Fruit fly (Drosophila melanogaster) whole organism, embryonic: ENCODE data around the gene spn-E.

Source experiments
- Atf3 ChIP-seq: fragments of 200-800 bp; sonication (Bioruptor generic); optimal IDR thresholded peaks from 3 replicates; lab custom pipeline; 2016; ENCODE audit warnings: missing biosample characterization, missing genetic modification characterization
- B-H1 ChIP-seq: fragments of 200-800 bp; sonication (Bioruptor generic); IDR thresholded peaks from 3 replicates; pipeline ENCODE4 v1.3.6; 2022; ENCODE audit warnings: missing biosample characterization, missing genetic modification characterization
- Bdp1 ChIP-seq: fragments of 200-800 bp; sonication (Bioruptor generic); optimal IDR thresholded peaks from 3 replicates; lab custom pipeline; 2016; ENCODE audit warnings: missing biosample characterization, missing genetic modification characterization
- CG10979 ChIP-seq: fragments of 200-800 bp; sonication (Bioruptor generic); optimal IDR thresholded peaks from 2 replicates; lab custom pipeline; 2018; ENCODE audit warnings: missing biosample characterization, mild to moderate bottlenecking, missing genetic modification characterization, moderate library complexity
- CG14050 ChIP-seq: fragments of 200-800 bp; sonication (Bioruptor generic); IDR thresholded peaks from 3 replicates; pipeline ENCODE4 v1.3.6; 2022; ENCODE audit warnings: missing biosample characterization, missing genetic modification characterization
- CG15514 ChIP-seq: fragments of 200-800 bp; sonication (Bioruptor generic); optimal IDR thresholded peaks from 3 replicates; lab custom pipeline; 2017; ENCODE audit warnings: missing biosample characterization, missing genetic modification characterization, mild to moderate bottlenecking, moderate library complexity, missing genetic modification reagents
- CG15601 ChIP-seq: fragments of 200-800 bp; sonication (Bioruptor generic); optimal IDR thresholded peaks from 3 replicates; lab custom pipeline; 2019; ENCODE audit warnings: missing biosample characterization, mild to moderate bottlenecking, missing genetic modification characterization, moderate library complexity
- CG18262 ChIP-seq: fragments of 200-800 bp; optimal IDR thresholded peaks from 3 replicates; lab custom pipeline; 2019; ENCODE audit warnings: missing biosample characterization, mild to moderate bottlenecking, missing genetic modification characterization, moderate library complexity
- CG2678 ChIP-seq: fragments of 200-800 bp; sonication (Bioruptor generic); optimal IDR thresholded peaks from 3 replicates; lab custom pipeline; 2019; ENCODE audit warnings: missing biosample characterization, mild to moderate bottlenecking, missing genetic modification characterization, moderate library complexity
- CG30020 ChIP-seq: fragments of 200-800 bp; optimal IDR thresholded peaks from 2 replicates; lab custom pipeline; 2019; ENCODE audit warnings: missing biosample characterization, mild to moderate bottlenecking, missing genetic modification characterization, moderate library complexity
- CG32532 ChIP-seq: fragments of 200-800 bp; sonication (Bioruptor generic); IDR thresholded peaks from 2 replicates; pipeline ENCODE4 v1.3.6; 2022; ENCODE audit warnings: missing biosample characterization, missing genetic modification characterization
- CG33213 ChIP-seq: fragments of 200-800 bp; sonication (Bioruptor generic); optimal IDR thresholded peaks from 3 replicates; lab custom pipeline; 2016; ENCODE audit warnings: missing biosample characterization, missing genetic modification characterization
- CG5180 ChIP-seq: fragments of 200-800 bp; sonication (Bioruptor generic); optimal IDR thresholded peaks from 3 replicates; lab custom pipeline; 2017; ENCODE audit warnings: missing biosample characterization, missing genetic modification characterization, mild to moderate bottlenecking, moderate library complexity, missing genetic modification reagents
- CG5245 ChIP-seq: fragments of 200-800 bp; sonication (Bioruptor generic); optimal IDR thresholded peaks from 3 replicates; lab custom pipeline; 2016; ENCODE audit warnings: missing biosample characterization, missing genetic modification characterization
- CG6854 ChIP-seq: fragments of 200-800 bp; sonication (Bioruptor generic); optimal IDR thresholded peaks from 3 replicates; lab custom pipeline; 2017; ENCODE audit warnings: missing biosample characterization, mild to moderate bottlenecking, missing genetic modification characterization
- CG9797 ChIP-seq: fragments of 200-800 bp; sonication (Bioruptor generic); optimal IDR thresholded peaks from 3 replicates; lab custom pipeline; 2018; ENCODE audit warnings: missing biosample characterization, mild to moderate bottlenecking, missing genetic modification characterization
- D19A ChIP-seq: fragments of 200-800 bp; optimal IDR thresholded peaks from 3 replicates; lab custom pipeline; 2019; ENCODE audit warnings: missing biosample characterization, mild to moderate bottlenecking, missing genetic modification characterization, moderate library complexity
- Dek ChIP-seq: fragments of 200-800 bp; sonication (Bioruptor generic); optimal IDR thresholded peaks from 3 replicates; lab custom pipeline; 2019; ENCODE audit warnings: missing biosample characterization, mild to moderate bottlenecking, missing genetic modification characterization, moderate library complexity
- Dp ChIP-seq: fragments of 200-800 bp; sonication (Bioruptor generic); optimal IDR thresholded peaks from 2 replicates; lab custom pipeline; 2018; ENCODE audit warnings: missing biosample characterization, mild to moderate bottlenecking, missing genetic modification characterization, moderate library complexity
- E2f2 ChIP-seq: fragments of 200-800 bp; sonication (Bioruptor generic); IDR thresholded peaks from 2 replicates; pipeline ENCODE4 v1.3.6; 2022; ENCODE audit warnings: missing biosample characterization, missing genetic modification characterization
- Gug ChIP-seq: fragments of 200-800 bp; sonication (Bioruptor generic); IDR thresholded peaks from 4 replicates; pipeline ENCODE4 v1.3.6; 2022; ENCODE audit warnings: missing biosample characterization, missing genetic modification characterization
- Lim3 ChIP-seq: fragments of 200-800 bp; sonication (Bioruptor generic); IDR thresholded peaks from 2 replicates; pipeline ENCODE4 v1.3.6; 2022; ENCODE audit warnings: missing biosample characterization, missing genetic modification characterization
- MBD-R2 ChIP-seq: fragments of 200-800 bp; sonication (Bioruptor generic); IDR thresholded peaks from 2 replicates; pipeline ENCODE4 v1.3.6; 2022; ENCODE audit warnings: missing biosample characterization, missing genetic modification characterization
- PHDP ChIP-seq: fragments of 200-800 bp; sonication (Bioruptor generic); optimal IDR thresholded peaks from 3 replicates; lab custom pipeline; 2018; ENCODE audit warnings: missing biosample characterization, mild to moderate bottlenecking, missing genetic modification characterization, moderate library complexity
- Side ChIP-seq: fragments of 200-800 bp; sonication (Bioruptor generic); optimal IDR thresholded peaks from 2 replicates; lab custom pipeline; 2016; ENCODE audit warnings: missing biosample characterization, missing genetic modification characterization
- aop ChIP-seq: fragments of 200-800 bp; sonication (Bioruptor generic); IDR thresholded peaks from 2 replicates; pipeline ENCODE4 v1.3.6; 2022; ENCODE audit warnings: missing biosample characterization, missing genetic modification characterization
- ap ChIP-seq: fragments of 200-800 bp; sonication (Bioruptor generic); IDR thresholded peaks from 2 replicates; pipeline ENCODE4 v1.3.6; 2022; ENCODE audit warnings: missing biosample characterization, missing genetic modification characterization
- crc ChIP-seq: fragments of 200-800 bp; sonication (Bioruptor generic); optimal IDR thresholded peaks from 2 replicates; lab custom pipeline; 2016; ENCODE audit warnings: missing biosample characterization, missing genetic modification characterization
- da ChIP-seq: fragments of 200-800 bp; sonication (Bioruptor generic); optimal IDR thresholded peaks from 2 replicates; lab custom pipeline; 2016; ENCODE audit warnings: missing biosample characterization, missing genetic modification characterization
- dati ChIP-seq: fragments of 200-800 bp; sonication (Bioruptor generic); IDR thresholded peaks from 2 replicates; pipeline ENCODE4 v1.3.6; 2022; ENCODE audit warnings: missing biosample characterization, missing genetic modification characterization
- dimm ChIP-seq: fragments of 200-800 bp; sonication (Bioruptor generic); IDR thresholded peaks from 2 replicates; pipeline ENCODE4 v1.3.6; 2022; ENCODE audit warnings: missing biosample characterization, missing genetic modification characterization
- grau ChIP-seq: fragments of 200-800 bp; optimal IDR thresholded peaks from 3 replicates; lab custom pipeline; 2019; ENCODE audit warnings: missing biosample characterization, mild to moderate bottlenecking, missing genetic modification characterization, moderate library complexity
- her ChIP-seq: fragments of 200-800 bp; sonication (Bioruptor generic); optimal IDR thresholded peaks from 2 replicates; lab custom pipeline; 2016; ENCODE audit warnings: missing biosample characterization, missing genetic modification characterization
- lov ChIP-seq, 2 experiments: fragments of 200-800 bp in 1 of 2; fragments of >200 bp in 1 of 2; sonication (Bioruptor generic) in 1 of 2; IDR thresholded peaks in 1 of 2; optimal IDR thresholded peaks in 1 of 2; 2 replicates in 1 of 2; 3 replicates in 1 of 2; pipeline versions ENCODE4 v1.3.6 to Lab custom; 2017 to 2022; ENCODE audit warnings: missing biosample characterization in 1 of 2, missing genetic modification characterization in 1 of 2
- maf-S ChIP-seq: fragments of 200-800 bp; sonication (Bioruptor generic); optimal IDR thresholded peaks from 2 replicates; lab custom pipeline; 2016; ENCODE audit warnings: missing biosample characterization, missing genetic modification characterization
- pb ChIP-seq: fragments of 200-800 bp; sonication (Bioruptor generic); optimal IDR thresholded peaks from 3 replicates; lab custom pipeline; 2016; ENCODE audit warnings: missing biosample characterization, missing genetic modification characterization
- pfk ChIP-seq: fragments of 200-800 bp; sonication (Bioruptor generic); optimal IDR thresholded peaks from 2 replicates; lab custom pipeline; 2018; ENCODE audit warnings: missing biosample characterization, mild to moderate bottlenecking, missing genetic modification characterization, moderate library complexity
- pnt ChIP-seq: fragments of 200-800 bp; sonication (Bioruptor generic); optimal IDR thresholded peaks from 3 replicates; lab custom pipeline; 2016; ENCODE audit warnings: missing biosample characterization, missing genetic modification characterization
- pzg ChIP-seq: fragments of 200-800 bp; sonication (Bioruptor generic); optimal IDR thresholded peaks from 3 replicates; lab custom pipeline; 2018; ENCODE audit warnings: missing biosample characterization, mild to moderate bottlenecking, missing genetic modification characterization, moderate library complexity
- repo ChIP-seq: fragments of 200-800 bp; sonication (Bioruptor generic); optimal IDR thresholded peaks from 2 replicates; lab custom pipeline; 2016; ENCODE audit warnings: missing biosample characterization, missing genetic modification characterization
- rib ChIP-seq: fragments of 200-800 bp; sonication (Bioruptor generic); IDR thresholded peaks from 2 replicates; pipeline ENCODE4 v1.3.6; 2022; ENCODE audit warnings: missing biosample characterization, missing genetic modification characterization
- run ChIP-seq: fragments of 200-800 bp; sonication (Bioruptor generic); optimal IDR thresholded peaks from 3 replicates; lab custom pipeline; 2018; ENCODE audit warnings: missing biosample characterization, mild to moderate bottlenecking, missing genetic modification characterization
- schlank ChIP-seq: fragments of 200-800 bp; sonication (Bioruptor generic); optimal IDR thresholded peaks from 2 replicates; lab custom pipeline; 2018; ENCODE audit warnings: missing biosample characterization, mild to moderate bottlenecking, missing genetic modification characterization
- sisA ChIP-seq: fragments of 200-800 bp; sonication (Bioruptor generic); IDR thresholded peaks from 2 replicates; pipeline ENCODE4 v1.3.6; 2022; ENCODE audit warnings: missing biosample characterization, missing genetic modification characterization
- stc ChIP-seq: fragments of 200-800 bp; sonication (Bioruptor generic); IDR thresholded peaks from 2 replicates; pipeline ENCODE4 v1.3.6; 2022; ENCODE audit warnings: missing biosample characterization, missing genetic modification characterization
- sug ChIP-seq: fragments of 200-800 bp; optimal IDR thresholded peaks from 2 replicates; lab custom pipeline; 2019; ENCODE audit warnings: missing biosample characterization, mild to moderate bottlenecking, missing genetic modification characterization, moderate library complexity
- tll ChIP-seq, 2 experiments: fragments of 200-800 bp in 1 of 2; fragments of >200 bp in 1 of 2; sonication (Bioruptor generic) in 1 of 2; optimal IDR thresholded peaks; 2 replicates each; lab custom pipeline; 2017 to 2019; ENCODE audit warnings: missing biosample characterization in 2 of 2, missing genetic modification characterization in 2 of 2, mild to moderate bottlenecking in 1 of 2, moderate library complexity in 1 of 2
- toy ChIP-seq: fragments of 200-800 bp; sonication (Bioruptor generic); IDR thresholded peaks from 2 replicates; pipeline ENCODE4 v1.3.6; 2022; ENCODE audit warnings: missing biosample characterization, missing genetic modification characterization
- unpg ChIP-seq: fragments of 200-800 bp; sonication (Bioruptor generic); optimal IDR thresholded peaks from 3 replicates; lab custom pipeline; 2018; ENCODE audit warnings: missing biosample characterization, mild to moderate bottlenecking, missing genetic modification characterization, moderate library complexity
- wdn ChIP-seq: fragments of 200-800 bp; sonication (Bioruptor generic); IDR thresholded peaks from 2 replicates; pipeline ENCODE4 v1.3.6; 2022; ENCODE audit warnings: missing biosample characterization, missing genetic modification characterization
- wor ChIP-seq: fragments of 200-800 bp; sonication (Bioruptor generic); IDR thresholded peaks from 2 replicates; pipeline ENCODE4 v1.3.6; 2022; ENCODE audit warnings: missing biosample characterization, missing genetic modification characterization
- zen ChIP-seq: fragments of 200-800 bp; sonication (Bioruptor generic); optimal IDR thresholded peaks from 3 replicates; lab custom pipeline; 2018; ENCODE audit warnings: missing biosample characterization, mild to moderate bottlenecking, missing genetic modification characterization, moderate library complexity

The spn-E gene

dm6 chr3R:15816276-15816675, 20.9 kb upstream of the spn-E start (continued):
- no peak for TF ChIP-seq Atf3 (GFP tag; lab: Kevin White, UChicago)
- no peak for TF ChIP-seq CG2678 (tag; lab: Kevin White, UChicago)
- no peak for TF ChIP-seq aop (GFP tag; lab: Robert Waterston, UW)
- TF ChIP-seq Lim3 (GFP tag; lab: Robert Waterston, UW): no peak
- TF ChIP-seq PHDP (tag; lab: Kevin White, UChicago): no peak
- no peak for TF ChIP-seq Dek
- TF ChIP-seq CG6854 (GFP tag; lab: Kevin White, UChicago): no peak
- TF ChIP-seq E2f2: no peak
- TF ChIP-seq run (tag; lab: Kevin White, UChicago): no peak
- TF ChIP-seq sisA (GFP tag; lab: Robert Waterston, UW): peak; percentile 60
- no peak for TF ChIP-seq maf-S (GFP tag; lab: Kevin White, UChicago)
- TF ChIP-seq unpg (GFP tag; lab: Kevin White, UChicago): no peak
- TF ChIP-seq Bdp1 (GFP tag; lab: Kevin White, UChicago): no peak
- TF ChIP-seq dimm (GFP tag; lab: Robert Waterston, UW): no peak
- no peak for TF ChIP-seq repo (GFP tag; lab: Kevin White, UChicago)
- no peak for TF ChIP-seq pb
- TF ChIP-seq dati: no peak
- no peak for TF ChIP-seq Dp (GFP tag; lab: Kevin White, UChicago)
- TF ChIP-seq CG33213 (GFP tag; lab: Kevin White, UChicago): no peak
- no peak for TF ChIP-seq CG9797 (GFP tag; lab: Kevin White, UChicago)
- no peak for TF ChIP-seq sug
- peak; percentile 19; the same call in 1 of the 4 replicates for TF ChIP-seq Gug (GFP tag; lab: Robert Waterston, UW)
- TF ChIP-seq grau (tag; lab: Kevin White, UChicago): no peak
- no peak for TF ChIP-seq tll (GFP tag; optimal IDR thresholded peaks at IDR 0.05; lab: Kevin White, UChicago)
- no peak for TF ChIP-seq crc
- no peak for TF ChIP-seq CG30020 (tag; lab: Kevin White, UChicago)
- TF ChIP-seq pnt: peak; percentile 29
- peak; percentile 1 for TF ChIP-seq CG10979 (tag; lab: Kevin White, UChicago)
- 0 out of 2 replicates have a peak, but pooled peaks have one; percentile 5 for TF ChIP-seq wdn (GFP tag; lab: Robert Waterston, UW)
- no peak for TF ChIP-seq toy
- no peak for TF ChIP-seq CG5180 (GFP tag; lab: Kevin White, UChicago)
- TF ChIP-seq lov (optimal IDR thresholded peaks at IDR 0.05; lab: Kevin White, UChicago): no peak
- TF ChIP-seq lov (GFP tag; IDR thresholded peaks at IDR 0.05; lab: Robert Waterston, UW): no peak
- no peak for TF ChIP-seq rib (GFP tag; lab: Robert Waterston, UW)
- peak; percentile 16; the same call in 1 of the 3 replicates for TF ChIP-seq B-H1
- TF ChIP-seq da (GFP tag; lab: Kevin White, UChicago): no peak
- no peak for TF ChIP-seq wor
- peak; percentile 7 for TF ChIP-seq Side (GFP tag; lab: Kevin White, UChicago)
- TF ChIP-seq zen: no peak
- peak; percentile 30; the same call in 1 of the 2 replicates for TF ChIP-seq CG32532 (GFP tag; lab: Robert Waterston, UW)
- no peak for TF ChIP-seq MBD-R2
- TF ChIP-seq CG5245: peak; percentile 1
- no peak for TF ChIP-seq D19A (tag; lab: Kevin White, UChicago)
- TF ChIP-seq CG15601: no peak
- TF ChIP-seq pfk: no peak
- no peak for TF ChIP-seq CG15514 (GFP tag; lab: Kevin White, UChicago)
- TF ChIP-seq schlank: no peak
- no peak for TF ChIP-seq pzg (GFP tag; lab: Kevin White, UChicago)
- no peak for TF ChIP-seq her
- no peak for TF ChIP-seq CG14050 (GFP tag; lab: Robert Waterston, UW)
- TF ChIP-seq ap: no peak
- no peak for TF ChIP-seq stc (GFP tag; lab: Robert Waterston, UW)
- TF ChIP-seq CG18262 (tag; lab: Kevin White, UChicago): no peak
